Fruit fly (Drosophila melanogaster) whole organism, prepupa: ENCODE measurements around the gene UBL3.
A peak's percentile ranks its signal among the peaks of the same experiment; 100 is the strongest.

ENCODE experiments used
- Blimp-1 ChIP-seq: fragments of 200-800 bp; sonication (Bioruptor generic); optimal IDR thresholded peaks from 3 replicates; lab custom pipeline; 2017; ENCODE audit warnings: missing biosample characterization, missing genetic modification characterization, mild to moderate bottlenecking, moderate library complexity, missing genetic modification reagents
- CG10631 ChIP-seq: fragments of 200-800 bp; sonication (Bioruptor generic); optimal IDR thresholded peaks from 2 replicates; lab custom pipeline; 2016; ENCODE audit warnings: missing biosample characterization, missing genetic modification characterization
- CG11294 ChIP-seq: fragments of 200-800 bp; sonication (Bioruptor generic); IDR thresholded peaks from 2 replicates; pipeline ENCODE4 v1.3.6; 2022; ENCODE audit warnings: missing biosample characterization, missing genetic modification characterization
- CG11762 ChIP-seq: fragments of 200-800 bp; sonication (Bioruptor generic); optimal IDR thresholded peaks from 3 replicates; lab custom pipeline; 2016; ENCODE audit warnings: missing biosample characterization, missing genetic modification characterization; ENCODE audit not compliant: insufficient read depth
- CG1621 ChIP-seq: fragments of 200-800 bp; sonication (Bioruptor generic); optimal IDR thresholded peaks from 3 replicates; lab custom pipeline; 2018; ENCODE audit warnings: missing biosample characterization, mild to moderate bottlenecking, missing genetic modification characterization
- CG16779 ChIP-seq: fragments of 200-800 bp; sonication (Bioruptor generic); optimal IDR thresholded peaks from 3 replicates; lab custom pipeline; 2017; ENCODE audit warnings: missing biosample characterization, mild to moderate bottlenecking, missing genetic modification characterization
- CG31627 ChIP-seq: fragments of 200-800 bp; sonication (Bioruptor generic); optimal IDR thresholded peaks from 3 replicates; lab custom pipeline; 2016; ENCODE audit warnings: missing biosample characterization, missing genetic modification characterization
- CG32006 ChIP-seq: fragments of 200-800 bp; sonication (Bioruptor generic); optimal IDR thresholded peaks from 3 replicates; lab custom pipeline; 2017; ENCODE audit warnings: missing biosample characterization, mild to moderate bottlenecking, missing genetic modification characterization
- CG34406 ChIP-seq: fragments of 200-800 bp; sonication (Bioruptor generic); optimal IDR thresholded peaks from 3 replicates; lab custom pipeline; 2016; ENCODE audit warnings: missing biosample characterization, missing genetic modification characterization
- CG3919 ChIP-seq: fragments of 200-800 bp; sonication (Bioruptor generic); optimal IDR thresholded peaks from 3 replicates; lab custom pipeline; 2016; ENCODE audit warnings: missing biosample characterization, missing genetic modification characterization
- CG4318 ChIP-seq: fragments of 200-800 bp; sonication (Bioruptor generic); optimal IDR thresholded peaks from 3 replicates; lab custom pipeline; 2017; ENCODE audit warnings: missing biosample characterization, mild to moderate bottlenecking, missing genetic modification characterization
- CG6276 ChIP-seq: fragments of 200-800 bp; sonication (Bioruptor generic); optimal IDR thresholded peaks from 2 replicates; lab custom pipeline; 2017; ENCODE audit warnings: missing biosample characterization, mild to moderate bottlenecking, missing genetic modification characterization
- CG6792 ChIP-seq: fragments of 200-800 bp; sonication (Bioruptor generic); optimal IDR thresholded peaks from 3 replicates; lab custom pipeline; 2016; ENCODE audit warnings: missing biosample characterization, missing genetic modification characterization
- CG6808 ChIP-seq: fragments of 200-800 bp; sonication (Bioruptor generic); optimal IDR thresholded peaks from 3 replicates; lab custom pipeline; 2017; ENCODE audit warnings: missing biosample characterization, missing genetic modification characterization, mild to moderate bottlenecking, moderate library complexity, missing genetic modification reagents
- CG6854 ChIP-seq: fragments of 200-800 bp; sonication (Bioruptor generic); optimal IDR thresholded peaks from 2 replicates; lab custom pipeline; 2017; ENCODE audit warnings: missing biosample characterization, mild to moderate bottlenecking, missing genetic modification characterization
- CG8119 ChIP-seq: fragments of 200-800 bp; sonication (Bioruptor generic); IDR thresholded peaks from 3 replicates; pipeline ENCODE4 v1.3.6; 2022; ENCODE audit warnings: missing biosample characterization, missing genetic modification characterization
- CG8319 ChIP-seq: fragments of 200-800 bp; sonication (Bioruptor generic); optimal IDR thresholded peaks from 3 replicates; lab custom pipeline; 2016; ENCODE audit warnings: missing biosample characterization, missing genetic modification characterization
- CG8632 ChIP-seq: fragments of 200-800 bp; sonication (Bioruptor generic); optimal IDR thresholded peaks from 3 replicates; lab custom pipeline; 2016; ENCODE audit warnings: missing biosample characterization, missing genetic modification characterization
- Eip75B ChIP-seq: fragments of 200-800 bp; sonication (Bioruptor generic); optimal IDR thresholded peaks from 3 replicates; lab custom pipeline; 2016; ENCODE audit warnings: missing biosample characterization, missing genetic modification characterization
- Eip78C ChIP-seq: fragments of 200-800 bp; sonication (Bioruptor generic); peaks from one replicate; lab custom pipeline; 2016; ENCODE audit warnings: missing biosample characterization, missing genetic modification characterization
- Eip93F ChIP-seq: fragments of 200-800 bp; sonication (Bioruptor generic); optimal IDR thresholded peaks from 2 replicates; lab custom pipeline; 2016; ENCODE audit warnings: missing biosample characterization, mild to moderate bottlenecking, missing genetic modification characterization
- Gug ChIP-seq: fragments of 200-800 bp; sonication (Bioruptor generic); IDR thresholded peaks from 2 replicates; pipeline ENCODE4 v1.3.6; 2022; ENCODE audit warnings: missing biosample characterization, missing genetic modification characterization
- Hr39 ChIP-seq: fragments of 200-800 bp; sonication (Bioruptor generic); optimal IDR thresholded peaks from 2 replicates; lab custom pipeline; 2016; ENCODE audit warnings: missing biosample characterization, missing genetic modification characterization
- Hr4 ChIP-seq: fragments of 200-800 bp; sonication (Bioruptor generic); optimal IDR thresholded peaks from 3 replicates; lab custom pipeline; 2016; ENCODE audit warnings: missing biosample characterization, missing genetic modification characterization
- Lpt ChIP-seq: fragments of 200-800 bp; sonication (Bioruptor generic); optimal IDR thresholded peaks from 3 replicates; lab custom pipeline; 2016; ENCODE audit warnings: missing biosample characterization, missing genetic modification characterization
- Met ChIP-seq: fragments of 200-800 bp; sonication (Bioruptor generic); optimal IDR thresholded peaks from 3 replicates; lab custom pipeline; 2016; ENCODE audit warnings: missing biosample characterization, missing genetic modification characterization
- OdsH ChIP-seq: fragments of 200-800 bp; sonication (Bioruptor generic); optimal IDR thresholded peaks from 3 replicates; lab custom pipeline; 2016; ENCODE audit warnings: missing biosample characterization, missing genetic modification characterization
- Smox ChIP-seq: fragments of 200-800 bp; sonication (Bioruptor generic); optimal IDR thresholded peaks from 3 replicates; lab custom pipeline; 2016; ENCODE audit warnings: missing biosample characterization, missing genetic modification characterization
- Sox102F ChIP-seq: fragments of 200-800 bp; sonication (Bioruptor generic); optimal IDR thresholded peaks from 2 replicates; lab custom pipeline; 2016; ENCODE audit warnings: missing biosample characterization, mild to moderate bottlenecking, missing genetic modification characterization
- Sox15 ChIP-seq: fragments of 200-800 bp; sonication (Bioruptor generic); optimal IDR thresholded peaks from 3 replicates; lab custom pipeline; 2016; ENCODE audit warnings: missing biosample characterization, missing genetic modification characterization
- achi ChIP-seq: fragments of 200-800 bp; sonication (Bioruptor generic); optimal IDR thresholded peaks from 3 replicates; lab custom pipeline; 2016; ENCODE audit warnings: missing biosample characterization, missing genetic modification characterization
- acj6 ChIP-seq: fragments of 200-800 bp; sonication (Bioruptor generic); optimal IDR thresholded peaks from 3 replicates; lab custom pipeline; 2016; ENCODE audit warnings: missing biosample characterization, missing genetic modification characterization
- dsx ChIP-seq: fragments of 200-800 bp; optimal IDR thresholded peaks from 3 replicates; lab custom pipeline; 2019; ENCODE audit warnings: missing biosample characterization, mild to moderate bottlenecking, missing genetic modification characterization, moderate library complexity; ENCODE audit not compliant: poor library complexity, severe bottlenecking
- eg ChIP-seq: fragments of 200-800 bp; sonication (Bioruptor generic); IDR thresholded peaks from 3 replicates; pipeline ENCODE4 v1.3.6; 2022; ENCODE audit warnings: missing biosample characterization, missing genetic modification characterization
- fd59A ChIP-seq: fragments of 200-800 bp; sonication (Bioruptor generic); optimal IDR thresholded peaks from 2 replicates; lab custom pipeline; 2017; ENCODE audit warnings: missing biosample characterization, mild to moderate bottlenecking, missing genetic modification characterization, missing genetic modification reagents
- fd85E ChIP-seq: fragments of 200-800 bp; sonication (Bioruptor generic); optimal IDR thresholded peaks from 3 replicates; lab custom pipeline; 2016; ENCODE audit warnings: missing biosample characterization, missing genetic modification characterization
- fkh ChIP-seq: fragments of 200-800 bp; sonication (Bioruptor generic); optimal IDR thresholded peaks from 3 replicates; lab custom pipeline; 2017; ENCODE audit warnings: missing biosample characterization, mild to moderate bottlenecking, missing genetic modification characterization, moderate library complexity
- lz ChIP-seq: fragments of 200-800 bp; sonication (Bioruptor generic); optimal IDR thresholded peaks from 3 replicates; lab custom pipeline; 2016; ENCODE audit warnings: missing biosample characterization, missing genetic modification characterization
- pdm3 ChIP-seq: fragments of 200-800 bp; sonication (Bioruptor generic); optimal IDR thresholded peaks from 3 replicates; lab custom pipeline; 2016; ENCODE audit warnings: missing biosample characterization, missing genetic modification characterization
- salr ChIP-seq, 2 experiments: fragments of 200-800 bp; sonication (Bioruptor generic); optimal IDR thresholded peaks; 3 replicates each; lab custom pipeline; 2016 to 2018; ENCODE audit warnings: missing biosample characterization in 2 of 2, missing genetic modification characterization in 2 of 2, mild to moderate bottlenecking in 1 of 2
- spab ChIP-seq: fragments of 200-800 bp; sonication (Bioruptor generic); optimal IDR thresholded peaks from 2 replicates; lab custom pipeline; 2017; ENCODE audit warnings: missing biosample characterization, mild to moderate bottlenecking, missing genetic modification characterization, missing genetic modification reagents
- ss ChIP-seq, 2 experiments: fragments of 200-800 bp; sonication (Bioruptor generic); optimal IDR thresholded peaks; 2 replicates in 1 of 2; 3 replicates in 1 of 2; lab custom pipeline; 2017 to 2018; ENCODE audit warnings: mild to moderate bottlenecking in 2 of 2, missing biosample characterization in 2 of 2, missing genetic modification characterization in 2 of 2, moderate library complexity in 1 of 2
- svp ChIP-seq: fragments of 200-800 bp; sonication (Bioruptor generic); peaks from one replicate; lab custom pipeline; 2016; ENCODE audit warnings: missing biosample characterization, missing genetic modification characterization
- vri ChIP-seq: fragments of 200-800 bp; sonication (Bioruptor generic); optimal IDR thresholded peaks from 3 replicates; lab custom pipeline; 2016; ENCODE audit warnings: missing biosample characterization, mild to moderate bottlenecking, missing genetic modification characterization

Gene UBL3

dm6 chrX:15867863-15868262, 14.9 kb upstream of the UBL3 start, which contains the start of gene Gapdh2 (continued):
- TF ChIP-seq CG32006 (GFP tag; lab: Kevin White, UChicago) (peak; percentile 99), acj6 (GFP tag; lab: Kevin White, UChicago) (peak; percentile 99), CG6854 (peak; percentile 99), CG8319 (GFP tag; lab: Kevin White, UChicago) (peak; percentile 99), Eip78C (GFP tag; lab: Kevin White, UChicago) (peak; percentile 100), CG10631 (peak; percentile 99), CG34406 (GFP tag; lab: Kevin White, UChicago) (peak; percentile 100), CG11294 (GFP tag; lab: Robert Waterston, UW) (peak; percentile 99), fd85E (GFP tag; lab: Kevin White, UChicago) (peak; percentile 98), CG6276 (GFP tag; lab: Kevin White, UChicago) (peak; percentile 100), fd59A (GFP tag; lab: Kevin White, UChicago) (peak; percentile 98), ss (GFP tag; optimal IDR thresholded peaks at IDR 0.05; lab: Kevin White, UChicago) (peak; percentile 100), CG8119 (GFP tag; lab: Robert Waterston, UW) (peak; percentile 100), Eip75B (GFP tag; lab: Kevin White, UChicago) (peak; percentile 99), vri (peak; percentile 100), CG4318 (GFP tag; lab: Kevin White, UChicago) (peak; percentile 96), CG1621 (tag; lab: Kevin White, UChicago) (peak; percentile 99), Blimp-1 (GFP tag; lab: Kevin White, UChicago) (peak; percentile 98)

dm6 chrX:15866799-15867412, 13.9 kb upstream of the UBL3 start:
- TF ChIP-seq Smox (no peak), dsx (peak; percentile 50), fkh (peak; percentile 2), vri (no peak), achi (no peak), Hr39 (no peak), Eip93F (GFP tag; lab: Kevin White, UChicago) (peak; percentile 22), Sox15 (GFP tag; lab: Kevin White, UChicago) (no peak), fd59A (GFP tag; lab: Kevin White, UChicago) (no peak)
- TF ChIP-seq, all 60 proteins: peak for 3

dm6 chrX:15866032-15866431, 13.1 kb upstream of the UBL3 start:
- TF ChIP-seq Eip78C (GFP tag; lab: Kevin White, UChicago) (peak; percentile 3), CG1621 (tag; lab: Kevin White, UChicago) (no peak)

dm6 chrX:15860479-15860878, 7.5 kb upstream of the UBL3 start:
- TF ChIP-seq Met (GFP tag; lab: Kevin White, UChicago) (peak; percentile 21), spab (GFP tag; lab: Kevin White, UChicago) (peak; percentile 45), CG8632 (GFP tag; lab: Kevin White, UChicago) (peak; percentile 36), CG16779 (tag; lab: Kevin White, UChicago) (peak; percentile 70), CG6276 (GFP tag; lab: Kevin White, UChicago) (peak; percentile 62), CG6792 (GFP tag; lab: Kevin White, UChicago) (no peak), CG3919 (GFP tag; lab: Kevin White, UChicago) (peak; percentile 42), lz (GFP tag; lab: Kevin White, UChicago) (peak; percentile 20), eg (GFP tag; lab: Robert Waterston, UW) (no peak; the same call in 2 of the 3 replicates), achi (peak; percentile 36), CG34406 (GFP tag; lab: Kevin White, UChicago) (peak; percentile 44), ss (GFP tag; optimal IDR thresholded peaks at IDR 0.05; lab: Kevin White, UChicago) (peak; percentile 70 to 82), CG1621 (tag; lab: Kevin White, UChicago) (peak; percentile 65), svp (GFP tag; lab: Kevin White, UChicago) (peak; percentile 90), CG31627 (GFP tag; lab: Kevin White, UChicago) (no peak), CG6808 (GFP tag; lab: Kevin White, UChicago) (peak; percentile 74), Lpt (GFP tag; lab: Kevin White, UChicago) (peak; percentile 67), fd85E (GFP tag; lab: Kevin White, UChicago) (no peak), Blimp-1 (GFP tag; lab: Kevin White, UChicago) (peak; percentile 29), salr (GFP tag; optimal IDR thresholded peaks at IDR 0.05; lab: Kevin White, UChicago) (peak in 1 of 2 experiments; percentile 45), pdm3 (GFP tag; lab: Kevin White, UChicago) (peak; percentile 26), Gug (GFP tag; lab: Robert Waterston, UW) (peak; percentile 43), acj6 (GFP tag; lab: Kevin White, UChicago) (no peak), OdsH (GFP tag; lab: Kevin White, UChicago) (no peak), Hr4 (GFP tag; lab: Kevin White, UChicago) (no peak), Sox15 (GFP tag; lab: Kevin White, UChicago) (no peak), Sox102F (GFP tag; lab: Kevin White, UChicago) (peak; percentile 33), CG11762 (GFP tag; lab: Kevin White, UChicago) (no peak)
